Fruit fly (Drosophila melanogaster): ENCODE measurements around the gene CG2924.

The CG2924 gene

DNA sequence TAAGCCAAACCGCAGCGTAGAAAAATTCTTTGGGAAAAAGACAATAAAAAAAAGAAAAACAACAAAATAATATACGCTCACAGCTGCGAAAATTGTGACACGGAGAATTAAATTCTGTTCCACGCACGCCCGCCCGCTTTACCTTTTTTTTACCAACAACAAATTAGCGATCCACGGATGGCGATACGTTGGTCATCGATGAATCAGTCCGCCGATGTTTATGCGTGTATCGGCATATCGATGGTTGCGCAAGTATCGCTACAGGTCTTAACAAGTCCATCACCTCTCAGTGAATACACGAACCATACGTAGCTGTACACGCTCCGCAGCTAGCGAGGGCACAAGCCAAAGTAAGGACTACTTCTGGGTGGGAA is at the start of gene CG2924 (continued):
- TF ChIP-seq nerfin-2 (GFP tag; IDR thresholded peaks at IDR 0.05; ENCODE audit: partially characterized antibody) = peak; percentile 98
- TF ChIP-seq crp (GFP tag; optimal IDR thresholded peaks at IDR 0.05) = peak in 1 of 2 experiments; percentile 32
- TF ChIP-seq fd3F (GFP tag; optimal IDR thresholded peaks at IDR 0.05) = no peak
- peak; percentile 72 for TF ChIP-seq lbe (GFP tag; optimal IDR thresholded peaks at IDR 0.05)
- no peak for TF ChIP-seq lov (optimal IDR thresholded peaks at IDR 0.05)
- TF ChIP-seq lov (GFP tag; IDR thresholded peaks at IDR 0.05) = 0 out of 3 replicates have a peak, but pooled peaks have one; percentile 19
- no peak for TF ChIP-seq CG3407 (GFP tag; optimal IDR thresholded peaks at IDR 0.05)
- TF ChIP-seq hb (GFP tag; IDR thresholded peaks at IDR 0.05; ENCODE audit: partially characterized antibody) = peak; percentile 99
- peak; percentile 56; the same call in 1 of the 2 replicates for TF ChIP-seq cas (GFP tag; IDR thresholded peaks at IDR 0.05)
- peak in 1 of 2 experiments; percentile 48 for TF ChIP-seq chif (GFP tag; optimal IDR thresholded peaks at IDR 0.05)
- TF ChIP-seq Eip74EF (GFP tag; optimal IDR thresholded peaks at IDR 0.05) = no peak
- peak; percentile 54 for TF ChIP-seq stwl (tag; optimal IDR thresholded peaks at IDR 0.05)
- peak; percentile 74 for TF ChIP-seq CG9437 (GFP tag; optimal IDR thresholded peaks at IDR 0.05)
- no peak for TF ChIP-seq h (optimal IDR thresholded peaks at IDR 0.05)
- peak; percentile 26 for TF ChIP-seq D19A (tag; optimal IDR thresholded peaks at IDR 0.05)
- TF ChIP-seq Trl (optimal IDR thresholded peaks at IDR 0.05) = no peak
- TF ChIP-seq Trl (GFP tag; optimal IDR thresholded peaks at IDR 0.05) = peak; percentile 36
- TF ChIP-seq CG8281 (tag; optimal IDR thresholded peaks at IDR 0.05) = no peak
- peak; percentile 60 for TF ChIP-seq CG1792 (GFP tag; optimal IDR thresholded peaks at IDR 0.05)
- peak; percentile 67 for TF ChIP-seq bab2 (GFP tag; optimal IDR thresholded peaks at IDR 0.05)
- TF ChIP-seq sd (tag; optimal IDR thresholded peaks at IDR 0.05) = no peak
- peak; percentile 56 for TF ChIP-seq CG4360 (GFP tag; IDR thresholded peaks at IDR 0.05)
- no peak for TF ChIP-seq sens-2 (GFP tag; IDR thresholded peaks at IDR 0.05)
- peak; percentile 58 for TF ChIP-seq CG17829 (tag; optimal IDR thresholded peaks at IDR 0.05)
- TF ChIP-seq CG10209 (GFP tag; optimal IDR thresholded peaks at IDR 0.05) = peak; percentile 23
- no peak for TF ChIP-seq Fer3 (tag; optimal IDR thresholded peaks at IDR 0.05)
- TF ChIP-seq CG8924 (tag; optimal IDR thresholded peaks at IDR 0.05) = peak; percentile 64
- peak; percentile 87 for TF ChIP-seq Rfx (GFP tag; IDR thresholded peaks at IDR 0.05)
- peak; percentile 84 for TF ChIP-seq sens (GFP tag)
- TF ChIP-seq Bdp1 (GFP tag; optimal IDR thresholded peaks at IDR 0.05) = peak; percentile 22
- TF ChIP-seq CG4328 (GFP tag; optimal IDR thresholded peaks at IDR 0.05) = no peak
- peak; percentile 68 for TF ChIP-seq ftz-f1 (GFP tag; optimal IDR thresholded peaks at IDR 0.05)
- TF ChIP-seq Nf-YB (GFP tag; optimal IDR thresholded peaks at IDR 0.05) = peak; percentile 33
- TF ChIP-seq CG6854 (GFP tag; optimal IDR thresholded peaks at IDR 0.05) = no peak
- TF ChIP-seq CG13296 (GFP tag; optimal IDR thresholded peaks at IDR 0.05) = peak; percentile 36
- peak; percentile 0 for TF ChIP-seq CG10979 (tag; optimal IDR thresholded peaks at IDR 0.05)
- TF ChIP-seq Kr (GFP tag; optimal IDR thresholded peaks at IDR 0.05) = no peak
- no peak for TF ChIP-seq seq (GFP tag; IDR thresholded peaks at IDR 0.05)
- TF ChIP-seq tna (GFP tag; IDR thresholded peaks at IDR 0.05; ENCODE audit: partially characterized antibody) = peak; percentile 99
- peak; percentile 98 for TF ChIP-seq CG17186 (GFP tag; optimal IDR thresholded peaks at IDR 0.05)
- peak; percentile 99 for TF ChIP-seq Scr (GFP tag; IDR thresholded peaks at IDR 0.05; ENCODE audit: partially characterized antibody)
- peak; percentile 6 for TF ChIP-seq NC2α (GFP tag; optimal IDR thresholded peaks at IDR 0.05)
- no peak for TF ChIP-seq CG5953 (GFP tag; IDR thresholded peaks at IDR 0.05)
- peak; percentile 43 for TF ChIP-seq YL-1 (GFP tag; optimal IDR thresholded peaks at IDR 0.05)
- no peak for TF ChIP-seq crol (GFP tag; IDR thresholded peaks at IDR 0.05)
- TF ChIP-seq CG2129 (GFP tag; IDR thresholded peaks at IDR 0.05; ENCODE audit: partially characterized antibody) = peak; percentile 96
- peak; percentile 59; the same call in 2 of the 3 replicates for TF ChIP-seq row (GFP tag; IDR thresholded peaks at IDR 0.05)
- no peak for TF ChIP-seq Elba2 (GFP tag; optimal IDR thresholded peaks at IDR 0.05)
- TF ChIP-seq Dbx (GFP tag; IDR thresholded peaks at IDR 0.05) = peak; percentile 91
- TF ChIP-seq gcm2 (GFP tag; optimal IDR thresholded peaks at IDR 0.05) = no peak
- TF ChIP-seq z (GFP tag; IDR thresholded peaks at IDR 0.05) = no peak
- peak; percentile 73 for TF ChIP-seq vfl (GFP tag; optimal IDR thresholded peaks at IDR 0.05)

Measured in whole organism, embryonic.